Fruit fly (Drosophila melanogaster) whole organism, embryonic: Measurements from ENCODE around the gene Mnn1.

ENCODE experiments used
- B-H1 ChIP-seq: fragments of 200-800 bp; sonication (Bioruptor generic); IDR thresholded peaks from 3 replicates; pipeline ENCODE4 v1.3.6; 2022; ENCODE audit warnings: missing biosample characterization, missing genetic modification characterization
- CG10147 ChIP-seq: fragments of 200-800 bp; sonication (Bioruptor generic); optimal IDR thresholded peaks from 2 replicates; lab custom pipeline; 2019; ENCODE audit warnings: missing biosample characterization, mild to moderate bottlenecking, missing genetic modification characterization, moderate library complexity
- CG10267 ChIP-seq: fragments of 200-800 bp; sonication (Bioruptor generic); optimal IDR thresholded peaks from 2 replicates; lab custom pipeline; 2018; ENCODE audit warnings: missing biosample characterization, mild to moderate bottlenecking, missing genetic modification characterization, moderate library complexity
- CG11456 ChIP-seq: fragments of 200-800 bp; sonication (Bioruptor generic); IDR thresholded peaks from 3 replicates; pipeline ENCODE4 v1.3.6; 2022; ENCODE audit warnings: missing biosample characterization, missing genetic modification characterization
- CG13894 ChIP-seq: fragments of 200-800 bp; sonication (Bioruptor generic); optimal IDR thresholded peaks from 3 replicates; lab custom pipeline; 2018; ENCODE audit warnings: missing biosample characterization, mild to moderate bottlenecking, missing genetic modification characterization, moderate library complexity
- CG15073 ChIP-seq: fragments of 200-800 bp; sonication (Bioruptor generic); optimal IDR thresholded peaks from 2 replicates; lab custom pipeline; 2016; ENCODE audit warnings: missing biosample characterization, missing genetic modification characterization
- CG1647 ChIP-seq: fragments of 200-800 bp; sonication (Bioruptor generic); optimal IDR thresholded peaks from 3 replicates; lab custom pipeline; 2016; ENCODE audit warnings: missing biosample characterization, missing genetic modification characterization
- CG16815 ChIP-seq: fragments of 200-800 bp; sonication (Bioruptor generic); optimal IDR thresholded peaks from 3 replicates; lab custom pipeline; 2017; ENCODE audit warnings: missing biosample characterization, mild to moderate bottlenecking, missing genetic modification characterization
- CG17359 ChIP-seq: fragments of 200-800 bp; sonication (Bioruptor generic); optimal IDR thresholded peaks from 3 replicates; lab custom pipeline; 2018; ENCODE audit warnings: missing biosample characterization, mild to moderate bottlenecking, missing genetic modification characterization, moderate library complexity
- CG18262 ChIP-seq: fragments of 200-800 bp; optimal IDR thresholded peaks from 3 replicates; lab custom pipeline; 2019; ENCODE audit warnings: missing biosample characterization, mild to moderate bottlenecking, missing genetic modification characterization, moderate library complexity
- CG3407 ChIP-seq: fragments of 200-800 bp; sonication (Bioruptor generic); optimal IDR thresholded peaks from 2 replicates; lab custom pipeline; 2018; ENCODE audit warnings: missing biosample characterization, mild to moderate bottlenecking, missing genetic modification characterization
- CG3995 ChIP-seq: fragments of 200-800 bp; sonication (Bioruptor generic); optimal IDR thresholded peaks from 3 replicates; lab custom pipeline; 2016; ENCODE audit warnings: missing biosample characterization, missing genetic modification characterization
- CG4328 ChIP-seq: fragments of 200-800 bp; sonication (Bioruptor generic); optimal IDR thresholded peaks from 3 replicates; lab custom pipeline; 2017; ENCODE audit warnings: missing biosample characterization, missing genetic modification reagents, missing genetic modification characterization
- CG6689 ChIP-seq: fragments of 200-800 bp; sonication (Bioruptor generic); IDR thresholded peaks from 2 replicates; pipeline ENCODE4 v1.3.6; 2022; ENCODE audit warnings: missing biosample characterization, missing genetic modification characterization
- CG8478 ChIP-seq: fragments of >200 bp; optimal IDR thresholded peaks from 2 replicates; lab custom pipeline; 2018
- CG9817 ChIP-seq: fragments of 200-800 bp; sonication (Bioruptor generic); optimal IDR thresholded peaks from 2 replicates; lab custom pipeline; 2018; ENCODE audit warnings: missing biosample characterization, mild to moderate bottlenecking, missing genetic modification characterization, moderate library complexity
- Deaf1 ChIP-seq: fragments of 200-800 bp; optimal IDR thresholded peaks from 3 replicates; lab custom pipeline; 2019; ENCODE audit warnings: missing biosample characterization, mild to moderate bottlenecking, missing genetic modification characterization, moderate library complexity
- E2f1 ChIP-seq: fragments of 200-800 bp; sonication (Bioruptor generic); IDR thresholded peaks from 2 replicates; pipeline ENCODE4 v1.3.6; 2022; ENCODE audit warnings: missing biosample characterization, missing genetic modification characterization
- Hey ChIP-seq: fragments of 200-800 bp; sonication (Bioruptor generic); optimal IDR thresholded peaks from 3 replicates; lab custom pipeline; 2018; ENCODE audit warnings: missing biosample characterization, mild to moderate bottlenecking, missing genetic modification characterization
- Lim3 ChIP-seq: fragments of 200-800 bp; sonication (Bioruptor generic); IDR thresholded peaks from 2 replicates; pipeline ENCODE4 v1.3.6; 2022; ENCODE audit warnings: missing biosample characterization, missing genetic modification characterization
- Myb ChIP-seq: fragments of 200-800 bp; sonication (Bioruptor generic); optimal IDR thresholded peaks from 2 replicates; lab custom pipeline; 2016; ENCODE audit warnings: missing biosample characterization, missing genetic modification characterization
- NC2β ChIP-seq: fragments of 200-800 bp; sonication (Bioruptor generic); optimal IDR thresholded peaks from 2 replicates; lab custom pipeline; 2016; ENCODE audit warnings: missing biosample characterization, missing genetic modification characterization
- Neu2 ChIP-seq: fragments of 200-800 bp; sonication (Bioruptor generic); optimal IDR thresholded peaks from 3 replicates; lab custom pipeline; 2016; ENCODE audit warnings: missing biosample characterization, missing genetic modification characterization, borderline replicate concordance
- Nf-YB ChIP-seq: fragments of 200-800 bp; sonication (Bioruptor generic); optimal IDR thresholded peaks from 3 replicates; lab custom pipeline; 2019; ENCODE audit warnings: missing biosample characterization, mild to moderate bottlenecking, missing genetic modification characterization, moderate library complexity
- Oli ChIP-seq: fragments of 200-800 bp; sonication (Bioruptor generic); optimal IDR thresholded peaks from 2 replicates; lab custom pipeline; 2018; ENCODE audit warnings: missing biosample characterization, mild to moderate bottlenecking, missing genetic modification characterization, moderate library complexity
- PHDP ChIP-seq: fragments of 200-800 bp; sonication (Bioruptor generic); optimal IDR thresholded peaks from 3 replicates; lab custom pipeline; 2018; ENCODE audit warnings: missing biosample characterization, mild to moderate bottlenecking, missing genetic modification characterization, moderate library complexity
- Rfx ChIP-seq: fragments of 200-800 bp; sonication (Bioruptor generic); IDR thresholded peaks from 2 replicates; pipeline ENCODE4 v1.3.6; 2022; ENCODE audit warnings: missing biosample characterization, missing genetic modification characterization
- Side ChIP-seq: fragments of 200-800 bp; sonication (Bioruptor generic); optimal IDR thresholded peaks from 2 replicates; lab custom pipeline; 2016; ENCODE audit warnings: missing biosample characterization, missing genetic modification characterization
- ara ChIP-seq: fragments of 200-800 bp; sonication (Bioruptor generic); IDR thresholded peaks from 2 replicates; pipeline ENCODE4 v1.3.6; 2022; ENCODE audit warnings: missing biosample characterization, missing genetic modification characterization
- ase ChIP-seq: fragments of 200-800 bp; sonication (Bioruptor generic); IDR thresholded peaks from 3 replicates; pipeline ENCODE4 v1.3.6; 2022; ENCODE audit warnings: missing biosample characterization, missing genetic modification characterization
- ato ChIP-seq: fragments of 200-800 bp; sonication (Bioruptor generic); IDR thresholded peaks from 2 replicates; pipeline ENCODE4 v1.3.6; 2022; ENCODE audit warnings: missing biosample characterization, missing genetic modification characterization; ENCODE audit not compliant: partially characterized antibody
- bab2 ChIP-seq: fragments of 200-800 bp; sonication (Bioruptor generic); optimal IDR thresholded peaks from 2 replicates; lab custom pipeline; 2016; ENCODE audit warnings: missing biosample characterization, missing genetic modification characterization
- bsh ChIP-seq, 2 experiments: fragments of 200-800 bp; sonication (Bioruptor generic); optimal IDR thresholded peaks; 2 replicates each; lab custom pipeline; 2017 to 2018; ENCODE audit warnings: mild to moderate bottlenecking in 2 of 2, missing biosample characterization in 2 of 2, missing genetic modification characterization in 2 of 2, moderate library complexity in 1 of 2
- btn ChIP-seq: fragments of 200-800 bp; sonication (Bioruptor generic); optimal IDR thresholded peaks from 2 replicates; lab custom pipeline; 2016; ENCODE audit warnings: missing biosample characterization, missing genetic modification characterization
- ci ChIP-seq: fragments of 200-800 bp; sonication (Bioruptor generic); IDR thresholded peaks from 3 replicates; pipeline ENCODE4 v1.3.6; 2022; ENCODE audit warnings: missing biosample characterization, missing genetic modification characterization
- dan ChIP-seq: fragments of 200-800 bp; sonication (Bioruptor generic); IDR thresholded peaks from 2 replicates; pipeline ENCODE4 v1.3.6; 2022; ENCODE audit warnings: missing biosample characterization, missing genetic modification characterization
- fru ChIP-seq: fragments of >200 bp; optimal IDR thresholded peaks from 2 replicates; lab custom pipeline; 2017
- fu2 ChIP-seq: fragments of 200-800 bp; sonication (Bioruptor generic); optimal IDR thresholded peaks from 2 replicates; lab custom pipeline; 2016; ENCODE audit warnings: missing biosample characterization, missing genetic modification characterization
- gcm ChIP-seq: fragments of 200-800 bp; sonication (Bioruptor generic); optimal IDR thresholded peaks from 2 replicates; lab custom pipeline; 2019; ENCODE audit warnings: missing biosample characterization, mild to moderate bottlenecking, missing genetic modification characterization, moderate library complexity
- h ChIP-seq: fragments of >200 bp; optimal IDR thresholded peaks from 2 replicates; lab custom pipeline; 2017
- jumu ChIP-seq: fragments of 200-800 bp; sonication (Bioruptor generic); optimal IDR thresholded peaks from 3 replicates; lab custom pipeline; 2016; ENCODE audit warnings: missing biosample characterization, missing genetic modification characterization
- kah ChIP-seq: fragments of 200-800 bp; sonication (Bioruptor generic); optimal IDR thresholded peaks from 2 replicates; lab custom pipeline; 2018; ENCODE audit warnings: missing biosample characterization, mild to moderate bottlenecking, missing genetic modification characterization
- kni ChIP-seq: fragments of 200-800 bp; sonication (Bioruptor generic); optimal IDR thresholded peaks from 3 replicates; lab custom pipeline; 2017; ENCODE audit warnings: mild to moderate bottlenecking, missing biosample characterization, missing genetic modification reagents, missing genetic modification characterization
- onecut ChIP-seq: fragments of 200-800 bp; sonication (Bioruptor generic); IDR thresholded peaks from 2 replicates; pipeline ENCODE4 v1.3.6; 2022; ENCODE audit warnings: missing biosample characterization, missing genetic modification characterization
- peb ChIP-seq: fragments of 200-800 bp; sonication (Bioruptor generic); IDR thresholded peaks from 2 replicates; pipeline ENCODE4 v1.3.6; 2022; ENCODE audit warnings: missing biosample characterization, missing genetic modification characterization
- pfk ChIP-seq: fragments of 200-800 bp; sonication (Bioruptor generic); optimal IDR thresholded peaks from 2 replicates; lab custom pipeline; 2018; ENCODE audit warnings: missing biosample characterization, mild to moderate bottlenecking, missing genetic modification characterization, moderate library complexity
- ranshi ChIP-seq: fragments of 200-800 bp; sonication (Bioruptor generic); IDR thresholded peaks from 2 replicates; pipeline ENCODE4 v1.3.6; 2022; ENCODE audit warnings: missing biosample characterization, missing genetic modification characterization
- sc ChIP-seq, 3 experiments: fragments of >200 bp in 2 of 3; fragments of 200-800 bp in 1 of 3; sonication (Bioruptor generic) in 1 of 3; optimal IDR thresholded peaks; 2 replicates in 2 of 3; 3 replicates in 1 of 3; lab custom pipeline; 2017; ENCODE audit warnings: mild to moderate bottlenecking in 1 of 3, missing biosample characterization in 1 of 3, missing genetic modification characterization in 1 of 3, missing genetic modification reagents in 1 of 3
- scrt ChIP-seq: fragments of 200-800 bp; sonication (Bioruptor generic); optimal IDR thresholded peaks from 2 replicates; lab custom pipeline; 2018; ENCODE audit warnings: missing biosample characterization, mild to moderate bottlenecking, missing genetic modification characterization, moderate library complexity
- ssp ChIP-seq: fragments of 200-800 bp; sonication (Bioruptor generic); IDR thresholded peaks from 2 replicates; pipeline ENCODE4 v1.3.6; 2022; ENCODE audit warnings: missing biosample characterization, missing genetic modification characterization
- tin ChIP-seq: fragments of 200-800 bp; sonication (Bioruptor generic); optimal IDR thresholded peaks from 3 replicates; lab custom pipeline; 2016; ENCODE audit warnings: missing biosample characterization, missing genetic modification characterization
- zf30C ChIP-seq: fragments of 200-800 bp; sonication (Bioruptor generic); optimal IDR thresholded peaks from 3 replicates; lab custom pipeline; 2018; ENCODE audit warnings: missing biosample characterization, mild to moderate bottlenecking, missing genetic modification characterization

Mnn1 gene

DNA sequence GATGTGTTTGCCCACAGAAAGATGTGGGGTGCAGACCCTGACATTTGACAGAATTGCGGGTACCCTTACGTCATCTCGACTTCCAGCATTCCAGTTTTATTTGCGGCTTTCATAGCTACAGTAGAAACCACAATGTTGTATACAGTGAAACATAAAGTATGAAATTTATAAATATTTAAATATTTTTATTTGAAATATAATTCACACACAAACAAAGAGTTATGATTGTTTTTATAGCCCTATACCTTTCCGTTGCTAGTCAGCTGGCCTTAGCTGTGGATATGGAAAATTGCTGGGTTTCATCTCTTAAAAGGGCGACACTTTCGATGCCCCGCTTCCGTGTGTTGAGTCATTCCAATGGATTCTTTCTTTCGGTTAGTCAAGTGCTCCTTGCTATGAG lies 34.8 kb downstream of the Mnn1 start (continued):
- TF ChIP-seq ranshi (GFP tag; lab: Robert Waterston, UW) (peak; percentile 49; the same call in 1 of the 2 replicates), zf30C (no peak), E2f1 (GFP tag; lab: Robert Waterston, UW) (peak; percentile 29; the same call in 1 of the 2 replicates), Nf-YB (GFP tag; lab: Kevin White, UChicago) (no peak), PHDP (no peak), bab2 (GFP tag; lab: Kevin White, UChicago) (no peak), Rfx (GFP tag; lab: Robert Waterston, UW) (no peak; the same call in 1 of the 2 replicates), CG6689 (peak; percentile 22; the same call in 1 of the 2 replicates), ci (GFP tag; lab: Robert Waterston, UW) (peak; percentile 52; the same call in 2 of the 3 replicates), peb (GFP tag; lab: Robert Waterston, UW) (0 out of 2 replicates have a peak, but pooled peaks have one; percentile 16), CG9817 (no peak), dan (no peak), h (lab: Kevin White, UChicago) (no peak), CG11456 (GFP tag; lab: Robert Waterston, UW) (no peak), CG8478 (lab: Kevin White, UChicago) (no peak), onecut (no peak), CG3407 (GFP tag; lab: Kevin White, UChicago) (no peak), Myb (GFP tag; lab: Kevin White, UChicago) (no peak), ara (peak; percentile 33; the same call in 1 of the 2 replicates), Neu2 (no peak), CG13894 (no peak), Deaf1 (tag; lab: Kevin White, UChicago) (no peak), Lim3 (GFP tag; lab: Robert Waterston, UW) (no peak), CG16815 (GFP tag; lab: Kevin White, UChicago) (no peak), Side (GFP tag; lab: Kevin White, UChicago) (no peak), sc (optimal IDR thresholded peaks at IDR 0.05; lab: Kevin White, UChicago) (no peak), sc (GFP tag; optimal IDR thresholded peaks at IDR 0.05; lab: Kevin White, UChicago) (no peak), CG18262 (tag; lab: Kevin White, UChicago) (peak; percentile 20), bsh (GFP tag; optimal IDR thresholded peaks at IDR 0.05; lab: Kevin White, UChicago) (peak in 1 of 2 experiments; percentile 3), CG3995 (GFP tag; lab: Kevin White, UChicago) (no peak), Hey (tag; lab: Kevin White, UChicago) (no peak), kni (GFP tag; lab: Kevin White, UChicago) (no peak), ato (GFP tag; lab: Robert Waterston, UW) (no peak), B-H1 (GFP tag; lab: Robert Waterston, UW) (no peak), pfk (GFP tag; lab: Kevin White, UChicago) (no peak), jumu (GFP tag; lab: Kevin White, UChicago) (no peak), NC2β (GFP tag; lab: Kevin White, UChicago) (no peak), CG10267 (tag; lab: Kevin White, UChicago) (no peak), tin (GFP tag; lab: Kevin White, UChicago) (no peak), btn (GFP tag; lab: Kevin White, UChicago) (no peak), scrt (GFP tag; lab: Kevin White, UChicago) (no peak), CG17359 (peak; percentile 3), gcm (GFP tag; lab: Kevin White, UChicago) (peak; percentile 17), fru (lab: Kevin White, UChicago) (no peak), kah (no peak), fu2 (GFP tag; lab: Kevin White, UChicago) (no peak), ssp (no peak), CG10147 (GFP tag; lab: Kevin White, UChicago) (peak; percentile 38), ase (GFP tag; lab: Robert Waterston, UW) (no peak), CG1647 (GFP tag; lab: Kevin White, UChicago) (no peak), Oli (tag; lab: Kevin White, UChicago) (peak; percentile 16), CG15073 (GFP tag; lab: Kevin White, UChicago) (no peak), CG4328 (GFP tag; lab: Kevin White, UChicago) (no peak)
